Fruit fly (Drosophila melanogaster) whole organism, embryonic: Measurements from ENCODE around the gene Pka-C2.

Experiments used
- CG14710 ChIP-seq: fragments of 200-800 bp; sonication (Bioruptor generic); optimal IDR thresholded peaks from 3 replicates; lab custom pipeline; 2019; ENCODE audit warnings: missing biosample characterization, mild to moderate bottlenecking, missing genetic modification characterization, moderate library complexity
- Dref ChIP-seq: fragments of 200-800 bp; sonication (Bioruptor generic); IDR thresholded peaks from 2 replicates; pipeline ENCODE4 v1.3.6; 2022; ENCODE audit warnings: missing biosample characterization, missing genetic modification characterization
- HLH4C ChIP-seq: fragments of 200-800 bp; sonication (Bioruptor generic); IDR thresholded peaks from 3 replicates; pipeline ENCODE4 v1.3.6; 2022; ENCODE audit warnings: missing biosample characterization, missing genetic modification characterization; ENCODE audit not compliant: partially characterized antibody

DNA sequence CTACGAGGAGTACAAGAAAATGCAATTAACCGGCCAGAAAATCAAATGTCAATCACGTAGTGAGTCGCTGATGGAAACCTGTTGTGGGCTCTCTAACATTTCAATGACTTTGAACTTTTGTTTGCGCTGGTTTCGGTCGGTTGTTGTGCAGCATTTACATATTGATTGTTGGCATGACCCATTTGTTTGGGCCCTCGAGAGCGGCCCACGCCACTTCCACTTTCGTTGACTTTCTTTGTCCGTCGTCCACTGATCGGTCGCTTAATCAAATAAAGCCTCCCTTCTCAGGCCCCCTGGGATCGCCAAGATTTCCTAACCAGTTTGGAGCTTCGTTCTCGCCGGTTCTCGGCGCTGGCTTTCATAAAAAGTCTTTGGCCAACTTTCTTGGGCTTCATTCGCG, 6.7 kb downstream of the Pka-C2 start, which contains the start of gene Spn100A:
- no peak for TF ChIP-seq CG14710 (tag; lab: Kevin White, UChicago)
- no peak for TF ChIP-seq Dref
- TF ChIP-seq HLH4C (GFP tag; lab: Robert Waterston, UW): no peak
